ENCODE assay signal across 5 worm cellular contexts in the genomic region with DNA sequence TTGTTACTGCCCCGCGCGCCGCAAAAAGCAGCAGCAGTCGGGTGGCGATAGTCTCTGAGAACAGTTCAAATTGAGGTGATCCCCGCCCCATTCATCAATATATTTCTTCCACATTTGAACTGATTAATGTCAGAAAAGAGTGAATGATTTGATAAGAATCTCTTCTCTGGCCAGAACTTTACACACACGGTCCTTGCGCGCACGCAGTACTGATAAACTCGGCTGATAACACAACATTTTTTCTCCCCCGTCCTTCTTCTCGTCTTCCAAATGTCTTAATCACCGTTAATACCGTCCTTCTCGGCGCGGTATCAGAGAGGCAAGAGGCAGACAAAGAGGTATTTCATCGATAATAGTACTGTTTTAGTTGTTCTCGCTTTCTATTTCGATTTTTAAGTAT.
A peak's percentile ranks its signal among the peaks of the same experiment; 100 is the strongest.
TF ChIP-seq lines count a peak whose summit lies in the region.

A gene (plus strand): TSS at position 193 of the 400 bp plus-strand sequence.

TF ChIP-seq in whole organism, L1 larva, 84 proteins besides CTCF, POLR2A, EP300 and RAD21 (continued from another document and continues in another):
- TF ChIP-seq efl-1 (optimal IDR thresholded peaks at IDR 0.05; lab: Kevin White, UChicago) (no peak), efl-1 (GFP tag; optimal IDR thresholded peaks at IDR 0.05 in 1 of 2; lab: Kevin White, UChicago) (no peak), elt-3 (tag; optimal IDR thresholded peaks at IDR 0.05; lab: Kevin White, UChicago) (peak; percentile 21 to 96 (median 79)), jun-1 (tag; optimal IDR thresholded peaks at IDR 0.05; lab: Kevin White, UChicago) (peak; percentile 55), tlp-1 (tag; optimal IDR thresholded peaks at IDR 0.05; lab: Kevin White, UChicago) (peak; percentile 26), mab-9 (GFP tag; IDR thresholded peaks at IDR 0.05; lab: Robert Waterston, UW) (no peak), irx-1 (tag; optimal IDR thresholded peaks at IDR 0.05; lab: Kevin White, UChicago) (no peak), nhr-11 (tag; optimal IDR thresholded peaks at IDR 0.05; lab: Kevin White, UChicago) (no peak), C34B4.2 (tag; optimal IDR thresholded peaks at IDR 0.05; lab: Kevin White, UChicago) (no peak), dpl-1 (GFP tag; optimal IDR thresholded peaks at IDR 0.05; lab: Kevin White, UChicago) (no peak), alr-1 (tag; optimal IDR thresholded peaks at IDR 0.05; lab: Kevin White, UChicago; ENCODE audit: borderline replicate concordance) (no peak), lin-13 (GFP tag; optimal IDR thresholded peaks at IDR 0.05; lab: Kevin White, UChicago) (no peak), nhr-84 (tag; optimal IDR thresholded peaks at IDR 0.05; lab: Kevin White, UChicago) (no peak), nhr-90 (tag; optimal IDR thresholded peaks at IDR 0.05; lab: Kevin White, UChicago; ENCODE audit: poor library complexity) (peak; percentile 16), nhr-77 (tag; optimal IDR thresholded peaks at IDR 0.05; lab: Kevin White, UChicago) (no peak), egl-13 (tag; optimal IDR thresholded peaks at IDR 0.05; lab: Kevin White, UChicago) (no peak), pqm-1 (tag; optimal IDR thresholded peaks at IDR 0.05; lab: Kevin White, UChicago) (peak; percentile 19), aly-2 (tag; optimal IDR thresholded peaks at IDR 0.05; lab: Kevin White, UChicago) (no peak), lin-35 (GFP tag; optimal IDR thresholded peaks at IDR 0.05; lab: Kevin White, UChicago) (peak in 1 of 2 experiments; percentile 53), egl-27 (tag; optimal IDR thresholded peaks at IDR 0.05; lab: Kevin White, UChicago) (no peak), nhr-20 (tag; optimal IDR thresholded peaks at IDR 0.05; lab: Kevin White, UChicago) (peak; percentile 23), lin-14 (GFP tag; optimal IDR thresholded peaks at IDR 0.05; lab: Kevin White, UChicago) (peak; percentile 76), unc-98 (GFP tag; IDR thresholded peaks at IDR 0.05; lab: Robert Waterston, UW) (no peak), ztf-11 (tag; optimal IDR thresholded peaks at IDR 0.05; lab: Kevin White, UChicago) (no peak), sptf-1 (tag; optimal IDR thresholded peaks at IDR 0.05; lab: Kevin White, UChicago) (no peak), snu-23 (GFP tag; optimal IDR thresholded peaks at IDR 0.05; lab: Kevin White, UChicago) (peak; percentile 5)

TF ChIP-seq in whole organism, L2 larva, 48 proteins besides CTCF, POLR2A, EP300 and RAD21 (continued from another document):
- TF ChIP-seq ceh-16 (tag; optimal IDR thresholded peaks at IDR 0.05; lab: Kevin White, UChicago): no peak
- peak; percentile 99 for TF ChIP-seq fos-1 (tag; optimal IDR thresholded peaks at IDR 0.05; lab: Kevin White, UChicago)
- no peak for TF ChIP-seq elt-1 (tag; optimal IDR thresholded peaks at IDR 0.05; lab: Kevin White, UChicago)
- peak; percentile 56 for TF ChIP-seq nhr-21 (tag; optimal IDR thresholded peaks at IDR 0.05; lab: Kevin White, UChicago)
- TF ChIP-seq gmeb-1 (tag; optimal IDR thresholded peaks at IDR 0.05; lab: Kevin White, UChicago): peak; percentile 16
- TF ChIP-seq lsy-2 (tag; optimal IDR thresholded peaks at IDR 0.05; lab: Kevin White, UChicago): peak in 1 of 2 experiments; percentile 10
- no peak for TF ChIP-seq ama-1 (optimal IDR thresholded peaks at IDR 0.05; lab: Kevin White, UChicago)
- no peak for TF ChIP-seq zag-1 (tag; optimal IDR thresholded peaks at IDR 0.05; lab: Kevin White, UChicago)
- peak; percentile 61 for TF ChIP-seq crh-2 (tag; optimal IDR thresholded peaks at IDR 0.05; lab: Kevin White, UChicago)
- TF ChIP-seq nhr-237 (tag; optimal IDR thresholded peaks at IDR 0.05; lab: Kevin White, UChicago): no peak
- TF ChIP-seq egl-27 (tag; optimal IDR thresholded peaks at IDR 0.05; lab: Kevin White, UChicago): peak; percentile 10
- TF ChIP-seq blmp-1 (tag; optimal IDR thresholded peaks at IDR 0.05; lab: Kevin White, UChicago; ENCODE audit: insufficient read depth): peak; percentile 70
- TF ChIP-seq sem-4 (tag; optimal IDR thresholded peaks at IDR 0.05; lab: Kevin White, UChicago): no peak

TF ChIP-seq in whole organism, L3 larva, 47 proteins besides CTCF, POLR2A, EP300 and RAD21 (continued from another document):
- TF ChIP-seq fkh-10 (GFP tag; optimal IDR thresholded peaks at IDR 0.05; lab: Kevin White, UChicago) (no peak), hmg-11 (tag; optimal IDR thresholded peaks at IDR 0.05; lab: Kevin White, UChicago) (no peak), mml-1 (tag; optimal IDR thresholded peaks at IDR 0.05; lab: Kevin White, UChicago) (no peak), nhr-12 (tag; optimal IDR thresholded peaks at IDR 0.05; lab: Kevin White, UChicago) (no peak), nhr-25 (tag; optimal IDR thresholded peaks at IDR 0.05; lab: Kevin White, UChicago) (no peak), ztf-4 (tag; optimal IDR thresholded peaks at IDR 0.05; lab: Kevin White, UChicago) (no peak), fkh-2 (tag; optimal IDR thresholded peaks at IDR 0.05; lab: Kevin White, UChicago) (no peak), unc-39 (tag; optimal IDR thresholded peaks at IDR 0.05; lab: Kevin White, UChicago) (no peak), sea-2 (GFP tag; optimal IDR thresholded peaks at IDR 0.05; lab: Kevin White, UChicago) (no peak), nhr-11 (tag; optimal IDR thresholded peaks at IDR 0.05; lab: Kevin White, UChicago) (no peak), elt-1 (tag; optimal IDR thresholded peaks at IDR 0.05; lab: Kevin White, UChicago) (no peak), eor-1 (tag; optimal IDR thresholded peaks at IDR 0.05; lab: Kevin White, UChicago) (no peak), ama-1 (optimal IDR thresholded peaks at IDR 0.05; lab: Kevin White, UChicago) (peak; percentile 35), elt-2 (tag; optimal IDR thresholded peaks at IDR 0.05; lab: Kevin White, UChicago) (peak; percentile 99), nhr-76 (tag; optimal IDR thresholded peaks at IDR 0.05; lab: Kevin White, UChicago) (no peak), ceh-16 (tag; optimal IDR thresholded peaks at IDR 0.05; lab: Kevin White, UChicago) (no peak), fos-1 (tag; optimal IDR thresholded peaks at IDR 0.05; lab: Kevin White, UChicago) (no peak), tbx-2 (tag; optimal IDR thresholded peaks at IDR 0.05; lab: Kevin White, UChicago) (no peak), lsy-12 (tag; optimal IDR thresholded peaks at IDR 0.05; lab: Kevin White, UChicago) (no peak), pqm-1 (tag; optimal IDR thresholded peaks at IDR 0.05; lab: Kevin White, UChicago) (peak; percentile 96), ztf-11 (tag; optimal IDR thresholded peaks at IDR 0.05; lab: Kevin White, UChicago) (no peak), ceh-28 (tag; optimal IDR thresholded peaks at IDR 0.05; lab: Kevin White, UChicago) (peak; percentile 41)

TF ChIP-seq in whole organism, L4 larva, 104 proteins besides CTCF, POLR2A, EP300 and RAD21 (continued from another document and continues in another):
- TF ChIP-seq dmd-8 (GFP tag; IDR thresholded peaks at IDR 0.05; lab: Robert Waterston, UW): no peak
- TF ChIP-seq nhr-76 (tag; optimal IDR thresholded peaks at IDR 0.05; lab: Kevin White, UChicago): no peak
- no peak for TF ChIP-seq ces-1 (GFP tag; optimal IDR thresholded peaks at IDR 0.05; lab: Kevin White, UChicago)
- no peak for TF ChIP-seq F10B5.3 (tag; optimal IDR thresholded peaks at IDR 0.05; lab: Kevin White, UChicago)
- no peak for TF ChIP-seq Y48G9A.11 (GFP tag; IDR thresholded peaks at IDR 0.05; lab: Robert Waterston, UW)
- peak; percentile 16 for TF ChIP-seq mep-1 (tag; optimal IDR thresholded peaks at IDR 0.05; lab: Kevin White, UChicago)
- no peak for TF ChIP-seq lin-15B (tag; optimal IDR thresholded peaks at IDR 0.05; lab: Kevin White, UChicago)
- peak; percentile 48 for TF ChIP-seq cey-2 (tag; optimal IDR thresholded peaks at IDR 0.05; lab: Kevin White, UChicago; ENCODE audit: borderline replicate concordance, insufficient read depth)
- peak; percentile 71 for TF ChIP-seq nhr-48 (tag; optimal IDR thresholded peaks at IDR 0.05; lab: Kevin White, UChicago)
- TF ChIP-seq unc-39 (tag; optimal IDR thresholded peaks at IDR 0.05; lab: Kevin White, UChicago): no peak
- TF ChIP-seq ama-1 (optimal IDR thresholded peaks at IDR 0.05; lab: Kevin White, UChicago): peak; percentile 15
- no peak for TF ChIP-seq lin-29 (GFP tag; IDR thresholded peaks at IDR 0.05; lab: Robert Waterston, UW)
- TF ChIP-seq T26A8.4 (GFP tag; IDR thresholded peaks at IDR 0.05; lab: Robert Waterston, UW): no peak
- peak; percentile 88 for TF ChIP-seq dve-1 (tag; optimal IDR thresholded peaks at IDR 0.05; lab: Kevin White, UChicago; ENCODE audit: insufficient read depth)
- TF ChIP-seq mxl-2 (GFP tag; conservative IDR thresholded peaks at IDR 0.05; lab: Robert Waterston, UW): peak; percentile 37; the same call in 1 of the 2 replicates
- TF ChIP-seq ZK546.5 (tag; optimal IDR thresholded peaks at IDR 0.05; lab: Kevin White, UChicago): no peak
- no peak for TF ChIP-seq daf-19 (GFP tag; conservative IDR thresholded peaks at IDR 0.05; lab: Robert Waterston, UW)
- no peak for TF ChIP-seq D1046.2 (GFP tag; IDR thresholded peaks at IDR 0.05; lab: Robert Waterston, UW)
- TF ChIP-seq Y105C5A.15 (GFP tag; IDR thresholded peaks at IDR 0.05; lab: Robert Waterston, UW): no peak
- TF ChIP-seq nhr-42 (GFP tag; IDR thresholded peaks at IDR 0.05; lab: Robert Waterston, UW): 0 out of 2 replicates have a peak, but pooled peaks have one; percentile 11
- peak in 1 of 2 experiments; percentile 47 for TF ChIP-seq lsy-2 (tag; optimal IDR thresholded peaks at IDR 0.05; lab: Kevin White, UChicago)
- TF ChIP-seq madf-9 (GFP tag; conservative IDR thresholded peaks at IDR 0.05; lab: Robert Waterston, UW): no peak
- TF ChIP-seq fkh-10 (GFP tag; optimal IDR thresholded peaks at IDR 0.05; lab: Kevin White, UChicago): no peak
- peak; percentile 64 for TF ChIP-seq nhr-41 (GFP tag; IDR thresholded peaks at IDR 0.05; lab: Robert Waterston, UW)
- peak; percentile 16 for TF ChIP-seq nhr-25 (tag; optimal IDR thresholded peaks at IDR 0.05; lab: Kevin White, UChicago; ENCODE audit: borderline replicate concordance, insufficient read depth)
- TF ChIP-seq hmg-1.1 (GFP tag; IDR thresholded peaks at IDR 0.05; lab: Robert Waterston, UW): 0 out of 2 replicates have a peak, but pooled peaks have one; percentile 12
- no peak for TF ChIP-seq lin-39 (tag; optimal IDR thresholded peaks at IDR 0.05; lab: Kevin White, UChicago)
- no peak for TF ChIP-seq spr-1 (tag; optimal IDR thresholded peaks at IDR 0.05; lab: Kevin White, UChicago)
- TF ChIP-seq nhr-102 (tag; optimal IDR thresholded peaks at IDR 0.05; lab: Kevin White, UChicago): no peak
- TF ChIP-seq F26F4.8 (GFP tag; conservative IDR thresholded peaks at IDR 0.05; lab: Robert Waterston, UW): no peak
- TF ChIP-seq unc-62 (GFP tag; optimal IDR thresholded peaks at IDR 0.05 in 1 of 2; lab: Kevin White, UChicago): peak in 1 of 2 experiments; percentile 13
- TF ChIP-seq unc-62 (tag; optimal IDR thresholded peaks at IDR 0.05; lab: Kevin White, UChicago): no peak
- no peak for TF ChIP-seq mdt-29 (GFP tag; IDR thresholded peaks at IDR 0.05; lab: Robert Waterston, UW)
- peak; percentile 22 for TF ChIP-seq jun-1 (tag; optimal IDR thresholded peaks at IDR 0.05; lab: Kevin White, UChicago)
- TF ChIP-seq nhr-6 (tag; optimal IDR thresholded peaks at IDR 0.05; lab: Kevin White, UChicago): peak; percentile 47
- TF ChIP-seq vab-7 (GFP tag; IDR thresholded peaks at IDR 0.05; lab: Robert Waterston, UW): no peak
- TF ChIP-seq ceh-62 (tag; optimal IDR thresholded peaks at IDR 0.05; lab: Kevin White, UChicago): no peak

TF ChIP-seq in whole organism, young adult, 124 proteins besides CTCF, POLR2A, EP300 and RAD21 (continued from another document):
- TF ChIP-seq F39B2.1 (GFP tag; IDR thresholded peaks at IDR 0.05; lab: Robert Waterston, UW): no peak
- no peak for TF ChIP-seq B0261.1 (tag; optimal IDR thresholded peaks at IDR 0.05; lab: Kevin White, UChicago)
- no peak for TF ChIP-seq him-1 (tag; optimal IDR thresholded peaks at IDR 0.05; lab: Kevin White, UChicago)
- TF ChIP-seq ceh-79 (tag; optimal IDR thresholded peaks at IDR 0.05; lab: Kevin White, UChicago): no peak
- no peak for TF ChIP-seq B0336.3 (GFP tag; IDR thresholded peaks at IDR 0.05; lab: Robert Waterston, UW)
- TF ChIP-seq T07F8.4 (tag; optimal IDR thresholded peaks at IDR 0.05; lab: Kevin White, UChicago): no peak
- no peak for TF ChIP-seq D2030.7 (GFP tag; IDR thresholded peaks at IDR 0.05; lab: Robert Waterston, UW)
- TF ChIP-seq egl-44 (GFP tag; IDR thresholded peaks at IDR 0.05; lab: Robert Waterston, UW): peak; percentile 59; the same call in 1 of the 2 replicates
- TF ChIP-seq nhr-80 (tag; optimal IDR thresholded peaks at IDR 0.05; lab: Kevin White, UChicago): peak; percentile 99
- TF ChIP-seq aptf-3 (GFP tag; IDR thresholded peaks at IDR 0.05; lab: Robert Waterston, UW): no peak
- TF ChIP-seq cebp-1 (GFP tag; IDR thresholded peaks at IDR 0.05; lab: Robert Waterston, UW): no peak
- peak; percentile 31 for TF ChIP-seq cebp-1 (tag; optimal IDR thresholded peaks at IDR 0.05; lab: Kevin White, UChicago)
- TF ChIP-seq ccch-3 (GFP tag; optimal IDR thresholded peaks at IDR 0.05; lab: Kevin White, UChicago): no peak
- TF ChIP-seq efl-1 (GFP tag; optimal IDR thresholded peaks at IDR 0.05; lab: Kevin White, UChicago): no peak
- TF ChIP-seq F37B4.10 (GFP tag; IDR thresholded peaks at IDR 0.05; lab: Robert Waterston, UW): no peak
- no peak for TF ChIP-seq egrh-3 (GFP tag; IDR thresholded peaks at IDR 0.05; lab: Robert Waterston, UW)
- TF ChIP-seq madf-6 (GFP tag; IDR thresholded peaks at IDR 0.05; lab: Robert Waterston, UW): no peak
